Fruit fly (Drosophila melanogaster) whole organism, embryonic: ENCODE results near the gene sit.

Experiments
- Adf1 ChIP-seq: fragments of 200-800 bp; sonication (Bioruptor generic); IDR thresholded peaks from 2 replicates; pipeline ENCODE4 v1.3.6; 2022; ENCODE audit warnings: missing biosample characterization, missing genetic modification characterization
- Atf6 ChIP-seq: fragments of 200-800 bp; sonication (Bioruptor generic); IDR thresholded peaks from 2 replicates; pipeline ENCODE4 v1.3.6; 2022; ENCODE audit warnings: missing biosample characterization, missing genetic modification characterization
- B-H1 ChIP-seq: fragments of 200-800 bp; sonication (Bioruptor generic); IDR thresholded peaks from 3 replicates; pipeline ENCODE4 v1.3.6; 2022; ENCODE audit warnings: missing biosample characterization, missing genetic modification characterization
- CG10366 ChIP-seq: fragments of 200-800 bp; sonication (Bioruptor generic); IDR thresholded peaks from 2 replicates; pipeline ENCODE4 v1.3.6; 2022; ENCODE audit warnings: missing biosample characterization, missing genetic modification characterization
- CG10565 ChIP-seq: fragments of 200-800 bp; sonication (Bioruptor generic); optimal IDR thresholded peaks from 3 replicates; lab custom pipeline; 2016; ENCODE audit warnings: missing biosample characterization, mild to moderate bottlenecking, missing genetic modification characterization
- CG10979 ChIP-seq: fragments of 200-800 bp; sonication (Bioruptor generic); optimal IDR thresholded peaks from 2 replicates; lab custom pipeline; 2018; ENCODE audit warnings: missing biosample characterization, mild to moderate bottlenecking, missing genetic modification characterization, moderate library complexity
- CG11504 ChIP-seq: fragments of 200-800 bp; sonication (Bioruptor generic); optimal IDR thresholded peaks from 3 replicates; lab custom pipeline; 2019; ENCODE audit warnings: missing biosample characterization, mild to moderate bottlenecking, missing genetic modification characterization, moderate library complexity
- CG12236 ChIP-seq: fragments of 200-800 bp; sonication (Bioruptor generic); optimal IDR thresholded peaks from 2 replicates; lab custom pipeline; 2016; ENCODE audit warnings: missing biosample characterization, missing genetic modification characterization
- CG12744 ChIP-seq: fragments of 200-800 bp; sonication (Bioruptor generic); optimal IDR thresholded peaks from 2 replicates; lab custom pipeline; 2016; ENCODE audit warnings: missing biosample characterization, missing genetic modification characterization
- CG13123 ChIP-seq: fragments of 200-800 bp; sonication (Bioruptor generic); optimal IDR thresholded peaks from 2 replicates; lab custom pipeline; 2016; ENCODE audit warnings: missing biosample characterization, missing genetic modification characterization
- CG15269 ChIP-seq: fragments of 200-800 bp; sonication (Bioruptor generic); optimal IDR thresholded peaks from 2 replicates; lab custom pipeline; 2018; ENCODE audit warnings: missing biosample characterization, mild to moderate bottlenecking, missing genetic modification characterization, moderate library complexity
- CG15479 ChIP-seq: fragments of 200-800 bp; sonication (Bioruptor generic); optimal IDR thresholded peaks from 3 replicates; lab custom pipeline; 2019; ENCODE audit warnings: missing biosample characterization, mild to moderate bottlenecking, missing genetic modification characterization, moderate library complexity
- CG17568 ChIP-seq: fragments of 200-800 bp; sonication (Bioruptor generic); optimal IDR thresholded peaks from 2 replicates; lab custom pipeline; 2018; ENCODE audit warnings: missing biosample characterization, mild to moderate bottlenecking, missing genetic modification characterization, moderate library complexity
- CG2712 ChIP-seq: fragments of 200-800 bp; optimal IDR thresholded peaks from 3 replicates; lab custom pipeline; 2019; ENCODE audit warnings: missing biosample characterization, mild to moderate bottlenecking, missing genetic modification characterization, moderate library complexity
- CG30020 ChIP-seq: fragments of 200-800 bp; optimal IDR thresholded peaks from 2 replicates; lab custom pipeline; 2019; ENCODE audit warnings: missing biosample characterization, mild to moderate bottlenecking, missing genetic modification characterization, moderate library complexity
- CG3065 ChIP-seq: fragments of 200-800 bp; sonication (Bioruptor generic); optimal IDR thresholded peaks from 2 replicates; lab custom pipeline; 2016; ENCODE audit warnings: missing biosample characterization, missing genetic modification characterization
- CG33213 ChIP-seq: fragments of 200-800 bp; sonication (Bioruptor generic); optimal IDR thresholded peaks from 3 replicates; lab custom pipeline; 2016; ENCODE audit warnings: missing biosample characterization, missing genetic modification characterization
- CG4617 ChIP-seq: fragments of 200-800 bp; sonication (Bioruptor generic); optimal IDR thresholded peaks from 3 replicates; lab custom pipeline; 2016; ENCODE audit warnings: missing biosample characterization, missing genetic modification characterization, borderline replicate concordance
- CG6175 ChIP-seq: fragments of 200-800 bp; sonication (Bioruptor generic); IDR thresholded peaks from 3 replicates; pipeline ENCODE4 v1.3.6; 2022; ENCODE audit warnings: missing biosample characterization, missing genetic modification characterization
- CG6683 ChIP-seq: fragments of 200-800 bp; sonication (Bioruptor generic); optimal IDR thresholded peaks from 2 replicates; lab custom pipeline; 2017; ENCODE audit warnings: missing biosample characterization, mild to moderate bottlenecking, missing genetic modification characterization, missing genetic modification reagents
- CG7556 ChIP-seq: fragments of 200-800 bp; sonication (Bioruptor generic); optimal IDR thresholded peaks from 2 replicates; lab custom pipeline; 2017; ENCODE audit warnings: missing biosample characterization, mild to moderate bottlenecking, missing genetic modification characterization
- CG8359 ChIP-seq: fragments of 200-800 bp; sonication (Bioruptor generic); optimal IDR thresholded peaks from 2 replicates; lab custom pipeline; 2017; ENCODE audit warnings: missing biosample characterization, mild to moderate bottlenecking, missing genetic modification characterization, borderline replicate concordance
- CG9609 ChIP-seq: fragments of 200-800 bp; sonication (Bioruptor generic); optimal IDR thresholded peaks from 3 replicates; lab custom pipeline; 2016; ENCODE audit warnings: missing biosample characterization, missing genetic modification characterization
- CTCF ChIP-seq: fragments of 200-800 bp; sonication (Bioruptor generic); optimal IDR thresholded peaks from 2 replicates; lab custom pipeline; 2017; ENCODE audit warnings: missing biosample characterization, mild to moderate bottlenecking, missing genetic modification characterization, moderate library complexity
- D19A ChIP-seq: fragments of 200-800 bp; optimal IDR thresholded peaks from 3 replicates; lab custom pipeline; 2019; ENCODE audit warnings: missing biosample characterization, mild to moderate bottlenecking, missing genetic modification characterization, moderate library complexity
- Dip2 ChIP-seq: fragments of 200-800 bp; sonication (Bioruptor generic); IDR thresholded peaks from 2 replicates; pipeline ENCODE4 v1.3.6; 2022; ENCODE audit warnings: missing biosample characterization, missing genetic modification characterization
- E2f2 ChIP-seq: fragments of 200-800 bp; sonication (Bioruptor generic); IDR thresholded peaks from 2 replicates; pipeline ENCODE4 v1.3.6; 2022; ENCODE audit warnings: missing biosample characterization, missing genetic modification characterization
- Ets97D ChIP-seq: fragments of 200-800 bp; sonication (Bioruptor generic); optimal IDR thresholded peaks from 3 replicates; lab custom pipeline; 2016; ENCODE audit warnings: missing biosample characterization, missing genetic modification characterization
- Fer2 ChIP-seq: fragments of 200-800 bp; sonication (Bioruptor generic); optimal IDR thresholded peaks from 2 replicates; lab custom pipeline; 2018; ENCODE audit warnings: missing biosample characterization, mild to moderate bottlenecking, missing genetic modification characterization, moderate library complexity
- HmgD ChIP-seq: fragments of 200-800 bp; sonication (Bioruptor generic); optimal IDR thresholded peaks from 3 replicates; lab custom pipeline; 2016; ENCODE audit warnings: missing biosample characterization, missing genetic modification characterization
- HmgZ ChIP-seq: fragments of 200-800 bp; sonication (Bioruptor generic); optimal IDR thresholded peaks from 2 replicates; lab custom pipeline; 2018; ENCODE audit warnings: missing biosample characterization, mild to moderate bottlenecking, missing genetic modification characterization
- Hr3 ChIP-seq: fragments of 200-800 bp; sonication (Bioruptor generic); optimal IDR thresholded peaks from 3 replicates; lab custom pipeline; 2016; ENCODE audit warnings: missing biosample characterization, missing genetic modification characterization
- Jarid2 ChIP-seq: fragments of 200-800 bp; sonication (Bioruptor generic); optimal IDR thresholded peaks from 3 replicates; lab custom pipeline; 2017; ENCODE audit warnings: mild to moderate bottlenecking, missing biosample characterization, missing genetic modification reagents, missing genetic modification characterization
- Med ChIP-seq: fragments of 200-800 bp; sonication (Bioruptor generic); peaks from one replicate; lab custom pipeline; 2016; ENCODE audit warnings: missing biosample characterization, missing genetic modification characterization, mild to moderate bottlenecking, inconsistent platforms, moderate library complexity
- Spps ChIP-seq: fragments of 200-800 bp; sonication (Bioruptor generic); optimal IDR thresholded peaks from 2 replicates; lab custom pipeline; 2018; ENCODE audit warnings: missing biosample characterization, mild to moderate bottlenecking, missing genetic modification characterization
- ab ChIP-seq: fragments of 200-800 bp; sonication (Bioruptor generic); optimal IDR thresholded peaks from 2 replicates; lab custom pipeline; 2016; ENCODE audit warnings: missing biosample characterization, missing genetic modification characterization
- ase ChIP-seq: fragments of 200-800 bp; sonication (Bioruptor generic); IDR thresholded peaks from 3 replicates; pipeline ENCODE4 v1.3.6; 2022; ENCODE audit warnings: missing biosample characterization, missing genetic modification characterization
- crc ChIP-seq: fragments of 200-800 bp; sonication (Bioruptor generic); optimal IDR thresholded peaks from 2 replicates; lab custom pipeline; 2016; ENCODE audit warnings: missing biosample characterization, missing genetic modification characterization
- cwo ChIP-seq: fragments of 200-800 bp; sonication (Bioruptor generic); optimal IDR thresholded peaks from 3 replicates; lab custom pipeline; 2017; ENCODE audit warnings: missing biosample characterization, missing genetic modification characterization, mild to moderate bottlenecking, moderate library complexity, missing genetic modification reagents
- esg ChIP-seq: fragments of 200-800 bp; sonication (Bioruptor generic); conservative IDR thresholded peaks from 2 replicates; pipeline ENCODE4 v1.3.6; 2022; ENCODE audit warnings: missing biosample characterization, missing genetic modification characterization
- gro ChIP-seq: fragments of 200-800 bp; sonication (Bioruptor generic); optimal IDR thresholded peaks from 2 replicates; lab custom pipeline; 2016; ENCODE audit warnings: missing biosample characterization, missing genetic modification characterization
- inv ChIP-seq: fragments of 200-800 bp; sonication (Bioruptor generic); IDR thresholded peaks from 2 replicates; pipeline ENCODE4 v1.3.6; 2022; ENCODE audit warnings: missing biosample characterization, missing genetic modification characterization; ENCODE audit not compliant: partially characterized antibody
- ken ChIP-seq: fragments of 200-800 bp; sonication (Bioruptor generic); IDR thresholded peaks from 3 replicates; pipeline ENCODE4 v1.3.6; 2022; ENCODE audit warnings: missing biosample characterization, missing genetic modification characterization
- knrl ChIP-seq: fragments of 200-800 bp; sonication (Bioruptor generic); IDR thresholded peaks from 3 replicates; pipeline ENCODE4 v1.3.6; 2022; ENCODE audit warnings: missing biosample characterization, missing genetic modification characterization; ENCODE audit not compliant: partially characterized antibody
- lbe ChIP-seq: fragments of 200-800 bp; sonication (Bioruptor generic); optimal IDR thresholded peaks from 2 replicates; lab custom pipeline; 2016; ENCODE audit warnings: missing biosample characterization, mild to moderate bottlenecking, missing genetic modification characterization
- pnt ChIP-seq: fragments of 200-800 bp; sonication (Bioruptor generic); optimal IDR thresholded peaks from 3 replicates; lab custom pipeline; 2016; ENCODE audit warnings: missing biosample characterization, missing genetic modification characterization
- prd ChIP-seq, 3 experiments: fragments of >200 bp in 2 of 3; fragments of 200-800 bp in 1 of 3; sonication (Bioruptor generic) in 1 of 3; optimal IDR thresholded peaks in 2 of 3; IDR thresholded peaks in 1 of 3; 2 replicates in 2 of 3; 3 replicates in 1 of 3; pipeline versions ENCODE4 v1.3.6 to Lab custom; 2017 to 2022; ENCODE audit warnings: missing biosample characterization in 1 of 3, missing genetic modification characterization in 1 of 3
- run ChIP-seq: fragments of 200-800 bp; sonication (Bioruptor generic); optimal IDR thresholded peaks from 3 replicates; lab custom pipeline; 2018; ENCODE audit warnings: missing biosample characterization, mild to moderate bottlenecking, missing genetic modification characterization
- slbo ChIP-seq: fragments of 200-800 bp; sonication (Bioruptor generic); IDR thresholded peaks from 2 replicates; pipeline ENCODE4 v1.3.6; 2022; ENCODE audit warnings: missing biosample characterization, missing genetic modification characterization
- tap ChIP-seq: fragments of 200-800 bp; optimal IDR thresholded peaks from 3 replicates; lab custom pipeline; 2019; ENCODE audit warnings: missing biosample characterization, mild to moderate bottlenecking, missing genetic modification characterization, moderate library complexity
- yki ChIP-seq: fragments of >200 bp; optimal IDR thresholded peaks from 3 replicates; lab custom pipeline; 2018

sit gene

DNA sequence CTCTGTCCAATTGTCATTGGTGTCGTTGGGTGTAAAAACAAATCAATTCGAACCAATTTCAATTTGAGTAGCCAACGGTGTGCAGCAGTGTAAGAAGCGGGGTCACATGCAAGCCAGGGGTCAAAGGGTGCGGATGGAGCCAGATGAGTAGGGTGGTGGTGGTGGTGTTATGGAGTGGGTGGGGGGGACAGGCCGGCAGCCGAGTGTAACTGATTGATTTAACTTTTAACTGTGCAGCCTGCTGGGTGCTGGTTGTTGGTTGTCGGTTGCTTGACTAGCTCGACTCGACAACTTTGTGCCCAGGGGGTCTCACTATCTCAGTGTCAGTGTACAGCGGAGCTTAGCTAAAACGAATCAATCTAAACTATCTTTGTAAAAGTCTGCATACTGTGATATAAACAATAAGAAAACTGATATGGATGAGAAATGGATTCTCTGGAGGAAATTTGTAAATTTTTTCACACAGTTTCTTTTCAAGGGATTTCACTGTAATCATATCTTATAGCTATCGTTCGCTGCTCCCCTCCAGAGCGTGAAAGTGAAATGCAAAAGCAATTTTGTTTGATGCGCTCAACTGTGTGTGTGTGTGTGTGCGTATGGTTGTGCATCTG, 35.1 kb upstream of the sit start (continued):
- TF ChIP-seq knrl (GFP tag; lab: Robert Waterston, UW), result no peak
- no peak for TF ChIP-seq CG8359 (GFP tag; lab: Kevin White, UChicago)
- TF ChIP-seq CG30020 (tag; lab: Kevin White, UChicago), result no peak
- TF ChIP-seq CG2712 (tag; lab: Kevin White, UChicago), result peak; percentile 81
- TF ChIP-seq CG9609 (GFP tag; lab: Kevin White, UChicago), result peak; percentile 23
- peak; percentile 27 for TF ChIP-seq CG6683
- peak; percentile 75 for TF ChIP-seq CG10366 (GFP tag; lab: Robert Waterston, UW)
- no peak for TF ChIP-seq CG15479 (GFP tag; lab: Kevin White, UChicago)
- TF ChIP-seq CG6175, result no peak
- no peak for TF ChIP-seq yki (lab: Kevin White, UChicago)
- peak; percentile 27 for TF ChIP-seq cwo (GFP tag; lab: Kevin White, UChicago)
- TF ChIP-seq Atf6, result peak; percentile 45; the same call in 1 of the 2 replicates
- no peak for TF ChIP-seq CG10565 (GFP tag; lab: Kevin White, UChicago)
- TF ChIP-seq CG4617 (GFP tag; lab: Kevin White, UChicago), result no peak
- TF ChIP-seq CG15269 (tag; lab: Kevin White, UChicago), result no peak
- TF ChIP-seq CG7556 (GFP tag; lab: Kevin White, UChicago), result peak; percentile 65
- TF ChIP-seq E2f2, result peak; percentile 38; the same call in 1 of the 2 replicates
- TF ChIP-seq ab (GFP tag; lab: Kevin White, UChicago), result no peak
- TF ChIP-seq Spps (tag; lab: Kevin White, UChicago), result peak; percentile 5
- TF ChIP-seq CG12744, result no peak
- TF ChIP-seq run, result peak; percentile 28
- TF ChIP-seq CG11504 (tag; lab: Kevin White, UChicago), result no peak
- no peak for TF ChIP-seq HmgZ (tag; lab: Kevin White, UChicago)
- no peak for TF ChIP-seq Jarid2
- TF ChIP-seq CG17568, result no peak
- TF ChIP-seq CG3065 (GFP tag; lab: Kevin White, UChicago), result peak; percentile 3
- no peak for TF ChIP-seq D19A
- peak; percentile 89 for TF ChIP-seq ken (GFP tag; lab: Robert Waterston, UW)
- no peak for TF ChIP-seq HmgD
- no peak for TF ChIP-seq Dip2 (GFP tag; lab: Robert Waterston, UW)
- peak; percentile 70 for TF ChIP-seq esg (GFP tag; lab: Robert Waterston, UW)
- TF ChIP-seq gro (GFP tag; lab: Kevin White, UChicago), result no peak
- no peak for TF ChIP-seq lbe
- TF ChIP-seq Adf1 (GFP tag; lab: Robert Waterston, UW), result no peak
- TF ChIP-seq ase (GFP tag; lab: Robert Waterston, UW), result peak; percentile 65; the same call in 1 of the 3 replicates
- no peak for TF ChIP-seq CTCF (GFP tag; lab: Kevin White, UChicago)
- TF ChIP-seq Fer2 (tag; lab: Kevin White, UChicago), result no peak
- peak; percentile 61 for TF ChIP-seq crc (GFP tag; lab: Kevin White, UChicago)
- peak; percentile 68 for TF ChIP-seq pnt (GFP tag; lab: Kevin White, UChicago)
- no peak for TF ChIP-seq prd (optimal IDR thresholded peaks at IDR 0.05; lab: Kevin White, UChicago)
- peak; percentile 86 for TF ChIP-seq prd (GFP tag; IDR thresholded peaks at IDR 0.05; lab: Robert Waterston, UW)
- peak; percentile 77 for TF ChIP-seq CG10979
- TF ChIP-seq inv, result no peak
- TF ChIP-seq B-H1 (GFP tag; lab: Robert Waterston, UW), result peak; percentile 78
- TF ChIP-seq CG13123 (GFP tag; lab: Kevin White, UChicago), result no peak
- TF ChIP-seq Med (GFP tag; lab: Kevin White, UChicago), result peak; percentile 93
- TF ChIP-seq CG12236, result peak; percentile 23
- peak; percentile 52 for TF ChIP-seq Hr3 (GFP tag; lab: Kevin White, UChicago)
- peak; percentile 6 for TF ChIP-seq CG33213 (GFP tag; lab: Kevin White, UChicago)
- peak; percentile 71 for TF ChIP-seq slbo (GFP tag; lab: Robert Waterston, UW)
- TF ChIP-seq Ets97D (GFP tag; lab: Kevin White, UChicago), result peak; percentile 13
- no peak for TF ChIP-seq tap (tag; lab: Kevin White, UChicago)
